Fruit fly (Drosophila melanogaster) whole organism, embryonic: Measurements from ENCODE around the gene Sur-8.

ENCODE experiments used
- CG10147 ChIP-seq: fragments of 200-800 bp; sonication (Bioruptor generic); optimal IDR thresholded peaks from 2 replicates; lab custom pipeline; 2019; ENCODE audit warnings: missing biosample characterization, mild to moderate bottlenecking, missing genetic modification characterization, moderate library complexity
- CG10274 ChIP-seq: fragments of 200-800 bp; sonication (Bioruptor generic); optimal IDR thresholded peaks from 3 replicates; lab custom pipeline; 2017; ENCODE audit warnings: missing biosample characterization, mild to moderate bottlenecking, missing genetic modification characterization
- CG10565 ChIP-seq: fragments of 200-800 bp; sonication (Bioruptor generic); optimal IDR thresholded peaks from 3 replicates; lab custom pipeline; 2016; ENCODE audit warnings: missing biosample characterization, mild to moderate bottlenecking, missing genetic modification characterization
- CG10959 ChIP-seq: fragments of 200-800 bp; sonication (Bioruptor generic); IDR thresholded peaks from 2 replicates; pipeline ENCODE4 v1.3.6; 2022; ENCODE audit warnings: missing biosample characterization, missing genetic modification characterization
- CG13424 ChIP-seq: fragments of 200-800 bp; sonication (Bioruptor generic); optimal IDR thresholded peaks from 2 replicates; lab custom pipeline; 2019; ENCODE audit warnings: missing biosample characterization, mild to moderate bottlenecking, missing genetic modification characterization, moderate library complexity
- CG15479 ChIP-seq: fragments of 200-800 bp; sonication (Bioruptor generic); optimal IDR thresholded peaks from 3 replicates; lab custom pipeline; 2019; ENCODE audit warnings: missing biosample characterization, mild to moderate bottlenecking, missing genetic modification characterization, moderate library complexity
- CG1603 ChIP-seq: fragments of 200-800 bp; sonication (Bioruptor generic); optimal IDR thresholded peaks from 2 replicates; lab custom pipeline; 2019; ENCODE audit warnings: missing biosample characterization, mild to moderate bottlenecking, missing genetic modification characterization, moderate library complexity
- CG17802 ChIP-seq: fragments of 200-800 bp; sonication (Bioruptor generic); optimal IDR thresholded peaks from 2 replicates; lab custom pipeline; 2018; ENCODE audit warnings: missing biosample characterization, mild to moderate bottlenecking, missing genetic modification characterization, moderate library complexity
- CG18262 ChIP-seq: fragments of 200-800 bp; optimal IDR thresholded peaks from 3 replicates; lab custom pipeline; 2019; ENCODE audit warnings: missing biosample characterization, mild to moderate bottlenecking, missing genetic modification characterization, moderate library complexity
- CG2120 ChIP-seq: fragments of 200-800 bp; sonication (Bioruptor generic); optimal IDR thresholded peaks from 3 replicates; lab custom pipeline; 2016; ENCODE audit warnings: missing biosample characterization, missing genetic modification characterization
- CG2129 ChIP-seq: fragments of 200-800 bp; sonication (Bioruptor generic); IDR thresholded peaks from 2 replicates; pipeline ENCODE4 v1.3.6; 2022; ENCODE audit warnings: missing biosample characterization, missing genetic modification characterization; ENCODE audit not compliant: partially characterized antibody
- CG31365 ChIP-seq: fragments of 200-800 bp; sonication (Bioruptor generic); optimal IDR thresholded peaks from 2 replicates; lab custom pipeline; 2018; ENCODE audit warnings: missing biosample characterization, mild to moderate bottlenecking, missing genetic modification characterization
- CG3281 ChIP-seq: fragments of 200-800 bp; sonication (Bioruptor generic); optimal IDR thresholded peaks from 3 replicates; lab custom pipeline; 2017; ENCODE audit warnings: missing biosample characterization, mild to moderate bottlenecking, missing genetic modification characterization
- CG4820 ChIP-seq: fragments of 200-800 bp; sonication (Bioruptor generic); optimal IDR thresholded peaks from 3 replicates; lab custom pipeline; 2016; ENCODE audit warnings: missing biosample characterization, missing genetic modification characterization
- CG6765 ChIP-seq: fragments of 200-800 bp; sonication (Bioruptor generic); optimal IDR thresholded peaks from 3 replicates; lab custom pipeline; 2017; ENCODE audit warnings: missing biosample characterization, mild to moderate bottlenecking, missing genetic modification characterization
- CG8944 ChIP-seq: fragments of 200-800 bp; sonication (Bioruptor generic); optimal IDR thresholded peaks from 3 replicates; lab custom pipeline; 2016; ENCODE audit warnings: missing biosample characterization, missing genetic modification characterization
- CG9797 ChIP-seq: fragments of 200-800 bp; sonication (Bioruptor generic); optimal IDR thresholded peaks from 3 replicates; lab custom pipeline; 2018; ENCODE audit warnings: missing biosample characterization, mild to moderate bottlenecking, missing genetic modification characterization
- Chrac-16 ChIP-seq: fragments of 200-800 bp; sonication (Bioruptor generic); optimal IDR thresholded peaks from 3 replicates; lab custom pipeline; 2016; ENCODE audit warnings: missing biosample characterization, missing genetic modification characterization
- Dek ChIP-seq: fragments of 200-800 bp; sonication (Bioruptor generic); optimal IDR thresholded peaks from 3 replicates; lab custom pipeline; 2019; ENCODE audit warnings: missing biosample characterization, mild to moderate bottlenecking, missing genetic modification characterization, moderate library complexity
- Dfd ChIP-seq, 2 experiments: fragments of >200 bp; optimal IDR thresholded peaks; 2 replicates each; lab custom pipeline; 2017; ENCODE audit warnings: missing biosample characterization in 2 of 2, missing genetic modification characterization in 2 of 2
- Fer3 ChIP-seq: fragments of 200-800 bp; sonication (Bioruptor generic); optimal IDR thresholded peaks from 2 replicates; lab custom pipeline; 2018; ENCODE audit warnings: missing biosample characterization, mild to moderate bottlenecking, missing genetic modification characterization, moderate library complexity
- GATAe ChIP-seq: fragments of 200-800 bp; sonication (Bioruptor generic); conservative IDR thresholded peaks from 2 replicates; pipeline ENCODE4 v1.3.6; 2022; ENCODE audit warnings: missing biosample characterization, missing genetic modification characterization
- HLH54F ChIP-seq: fragments of 200-800 bp; sonication (Bioruptor generic); optimal IDR thresholded peaks from 3 replicates; lab custom pipeline; 2016; ENCODE audit warnings: missing biosample characterization, missing genetic modification characterization
- Hmx ChIP-seq: fragments of 200-800 bp; sonication (Bioruptor generic); optimal IDR thresholded peaks from 2 replicates; lab custom pipeline; 2016; ENCODE audit warnings: missing biosample characterization, missing genetic modification characterization
- Lpt ChIP-seq: fragments of >200 bp; optimal IDR thresholded peaks from 2 replicates; lab custom pipeline; 2018; ENCODE audit warnings: missing biosample characterization, missing genetic modification characterization
- MTF-1 ChIP-seq: fragments of 200-800 bp; sonication (Bioruptor generic); optimal IDR thresholded peaks from 2 replicates; lab custom pipeline; 2018; ENCODE audit warnings: missing biosample characterization, mild to moderate bottlenecking, missing genetic modification characterization, borderline replicate concordance
- Meics ChIP-seq: fragments of 200-800 bp; sonication (Bioruptor generic); optimal IDR thresholded peaks from 2 replicates; lab custom pipeline; 2017; ENCODE audit warnings: missing biosample characterization, mild to moderate bottlenecking, missing genetic modification characterization
- Myb ChIP-seq: fragments of 200-800 bp; sonication (Bioruptor generic); optimal IDR thresholded peaks from 2 replicates; lab custom pipeline; 2016; ENCODE audit warnings: missing biosample characterization, missing genetic modification characterization
- NFAT ChIP-seq: fragments of 200-800 bp; sonication (Bioruptor generic); IDR thresholded peaks from 2 replicates; pipeline ENCODE4 v1.3.6; 2022; ENCODE audit warnings: missing biosample characterization, missing genetic modification characterization
- Nf-YC ChIP-seq: fragments of 200-800 bp; optimal IDR thresholded peaks from 3 replicates; lab custom pipeline; 2019; ENCODE audit warnings: missing biosample characterization, mild to moderate bottlenecking, missing genetic modification characterization, moderate library complexity
- Opbp ChIP-seq: fragments of 200-800 bp; sonication (Bioruptor generic); IDR thresholded peaks from 3 replicates; pipeline ENCODE4 v1.3.6; 2022; ENCODE audit warnings: missing biosample characterization, missing genetic modification characterization; ENCODE audit not compliant: partially characterized antibody
- aop ChIP-seq: fragments of 200-800 bp; sonication (Bioruptor generic); IDR thresholded peaks from 2 replicates; pipeline ENCODE4 v1.3.6; 2022; ENCODE audit warnings: missing biosample characterization, missing genetic modification characterization
- ase ChIP-seq: fragments of 200-800 bp; sonication (Bioruptor generic); IDR thresholded peaks from 3 replicates; pipeline ENCODE4 v1.3.6; 2022; ENCODE audit warnings: missing biosample characterization, missing genetic modification characterization
- cg ChIP-seq: fragments of 200-800 bp; sonication (Bioruptor generic); optimal IDR thresholded peaks from 3 replicates; lab custom pipeline; 2019; ENCODE audit warnings: missing biosample characterization, mild to moderate bottlenecking, missing genetic modification characterization, moderate library complexity
- da ChIP-seq: fragments of 200-800 bp; sonication (Bioruptor generic); optimal IDR thresholded peaks from 2 replicates; lab custom pipeline; 2016; ENCODE audit warnings: missing biosample characterization, missing genetic modification characterization
- en ChIP-seq: fragments of 200-800 bp; sonication (Bioruptor generic); optimal IDR thresholded peaks from 2 replicates; lab custom pipeline; 2016; ENCODE audit warnings: missing biosample characterization, missing genetic modification characterization
- gcm2 ChIP-seq: fragments of 200-800 bp; sonication (Bioruptor generic); optimal IDR thresholded peaks from 2 replicates; lab custom pipeline; 2016; ENCODE audit warnings: missing biosample characterization, missing genetic modification characterization
- gem ChIP-seq: fragments of 200-800 bp; sonication (Bioruptor generic); optimal IDR thresholded peaks from 2 replicates; lab custom pipeline; 2019; ENCODE audit warnings: missing biosample characterization, mild to moderate bottlenecking, missing genetic modification characterization, moderate library complexity
- gsb-n ChIP-seq: fragments of 200-800 bp; sonication (Bioruptor generic); optimal IDR thresholded peaks from 3 replicates; lab custom pipeline; 2018; ENCODE audit warnings: missing biosample characterization, mild to moderate bottlenecking, missing genetic modification characterization
- h ChIP-seq: fragments of >200 bp; optimal IDR thresholded peaks from 2 replicates; lab custom pipeline; 2017
- lab ChIP-seq: fragments of 200-800 bp; sonication (Bioruptor generic); optimal IDR thresholded peaks from 3 replicates; lab custom pipeline; 2017; ENCODE audit warnings: missing biosample characterization, missing genetic modification characterization, mild to moderate bottlenecking, moderate library complexity, missing genetic modification reagents
- lov ChIP-seq, 2 experiments: fragments of 200-800 bp in 1 of 2; fragments of >200 bp in 1 of 2; sonication (Bioruptor generic) in 1 of 2; IDR thresholded peaks in 1 of 2; optimal IDR thresholded peaks in 1 of 2; 2 replicates in 1 of 2; 3 replicates in 1 of 2; pipeline versions ENCODE4 v1.3.6 to Lab custom; 2017 to 2022; ENCODE audit warnings: missing biosample characterization in 1 of 2, missing genetic modification characterization in 1 of 2
- pum ChIP-seq: fragments of 200-800 bp; sonication (Bioruptor generic); optimal IDR thresholded peaks from 2 replicates; lab custom pipeline; 2016; ENCODE audit warnings: missing biosample characterization, missing genetic modification characterization
- repo ChIP-seq: fragments of 200-800 bp; sonication (Bioruptor generic); optimal IDR thresholded peaks from 2 replicates; lab custom pipeline; 2016; ENCODE audit warnings: missing biosample characterization, missing genetic modification characterization
- run ChIP-seq: fragments of 200-800 bp; sonication (Bioruptor generic); optimal IDR thresholded peaks from 3 replicates; lab custom pipeline; 2018; ENCODE audit warnings: missing biosample characterization, mild to moderate bottlenecking, missing genetic modification characterization
- sens ChIP-seq: fragments of 200-800 bp; sonication (Bioruptor generic); peaks from one replicate; lab custom pipeline; 2016; ENCODE audit warnings: missing biosample characterization, missing genetic modification characterization
- slbo ChIP-seq: fragments of 200-800 bp; sonication (Bioruptor generic); IDR thresholded peaks from 2 replicates; pipeline ENCODE4 v1.3.6; 2022; ENCODE audit warnings: missing biosample characterization, missing genetic modification characterization
- tap ChIP-seq: fragments of 200-800 bp; optimal IDR thresholded peaks from 3 replicates; lab custom pipeline; 2019; ENCODE audit warnings: missing biosample characterization, mild to moderate bottlenecking, missing genetic modification characterization, moderate library complexity
- wdn ChIP-seq: fragments of 200-800 bp; sonication (Bioruptor generic); IDR thresholded peaks from 2 replicates; pipeline ENCODE4 v1.3.6; 2022; ENCODE audit warnings: missing biosample characterization, missing genetic modification characterization

Sur-8 gene

DNA sequence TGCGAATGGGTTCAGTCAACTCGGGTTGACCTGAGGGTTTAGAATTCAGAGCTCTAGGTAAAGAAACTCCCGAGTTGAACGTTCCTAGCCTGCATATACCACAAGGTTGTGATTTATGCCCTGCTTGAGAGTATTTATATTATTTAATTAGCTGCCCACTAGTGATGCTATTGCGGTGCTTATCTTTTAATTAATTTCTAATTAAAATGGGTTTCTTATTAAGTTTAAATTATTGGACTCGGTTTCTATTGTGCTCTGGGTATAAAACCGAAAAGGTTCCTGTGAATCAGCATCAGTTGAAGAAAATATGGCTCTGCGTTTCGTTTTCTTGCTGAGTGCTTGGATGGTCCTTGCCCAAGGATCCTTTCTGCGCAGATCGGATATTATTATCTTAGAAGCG is 13.1 kb upstream of the Sur-8 start, which contains the start of gene CG5866:
Gene CG5866, plus strand, starts transcription at position 301 of the 400 bp plus-strand sequence.
- TF ChIP-seq CG31365 = no peak
- TF ChIP-seq Dek = no peak
- TF ChIP-seq Meics (GFP tag; lab: Kevin White, UChicago) = no peak
- TF ChIP-seq Lpt = no peak
- TF ChIP-seq CG17802 = no peak
- no peak for TF ChIP-seq en (GFP tag; lab: Kevin White, UChicago)
- no peak for TF ChIP-seq GATAe (GFP tag; lab: Robert Waterston, UW)
- no peak for TF ChIP-seq gcm2 (GFP tag; lab: Kevin White, UChicago)
- no peak for TF ChIP-seq Chrac-16 (GFP tag; lab: Kevin White, UChicago)
- no peak for TF ChIP-seq pum (GFP tag; lab: Kevin White, UChicago)
- TF ChIP-seq aop (GFP tag; lab: Robert Waterston, UW) = no peak
- TF ChIP-seq CG2129 (GFP tag; lab: Robert Waterston, UW) = no peak
- TF ChIP-seq CG13424 (tag; lab: Kevin White, UChicago) = no peak
- TF ChIP-seq CG1603 = no peak
- no peak for TF ChIP-seq Opbp (GFP tag; lab: Robert Waterston, UW)
- no peak for TF ChIP-seq h (lab: Kevin White, UChicago)
- no peak for TF ChIP-seq CG10147
- no peak for TF ChIP-seq Myb (GFP tag; lab: Kevin White, UChicago)
- TF ChIP-seq CG8944 = no peak
- no peak for TF ChIP-seq repo (GFP tag; lab: Kevin White, UChicago)

DNA sequence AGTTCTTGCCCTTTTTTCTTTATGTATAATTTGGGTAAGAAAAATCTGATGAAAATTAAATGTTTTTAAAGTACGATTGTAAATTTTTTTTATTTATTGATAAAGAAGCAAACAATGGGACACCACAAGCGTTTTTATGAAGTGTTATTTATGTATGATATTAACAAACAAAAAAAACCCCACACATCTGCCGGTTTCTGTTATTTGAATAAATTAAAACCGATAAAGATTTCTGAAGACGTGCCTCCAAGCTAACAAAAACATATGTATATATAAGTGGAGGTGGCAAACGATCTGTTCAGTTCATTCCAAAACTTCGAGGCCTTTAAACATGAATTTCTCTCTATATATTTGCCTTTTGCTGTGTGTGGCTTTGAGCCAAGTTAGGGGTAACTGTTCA is 11.3 kb upstream of the Sur-8 start, which contains the start of gene CG42822:
Gene CG42822, plus strand, starts transcription at position 301 of the 400 bp plus-strand sequence.
- TF ChIP-seq slbo (GFP tag; lab: Robert Waterston, UW) = no peak
- TF ChIP-seq CG15479 (GFP tag; lab: Kevin White, UChicago) = no peak
- no peak for TF ChIP-seq wdn (GFP tag; lab: Robert Waterston, UW)
- no peak for TF ChIP-seq CG10565
- TF ChIP-seq CG9797 (GFP tag; lab: Kevin White, UChicago) = no peak
- TF ChIP-seq Dfd (GFP tag; optimal IDR thresholded peaks at IDR 0.05; lab: Kevin White, UChicago) = no peak
- TF ChIP-seq NFAT = no peak

DNA sequence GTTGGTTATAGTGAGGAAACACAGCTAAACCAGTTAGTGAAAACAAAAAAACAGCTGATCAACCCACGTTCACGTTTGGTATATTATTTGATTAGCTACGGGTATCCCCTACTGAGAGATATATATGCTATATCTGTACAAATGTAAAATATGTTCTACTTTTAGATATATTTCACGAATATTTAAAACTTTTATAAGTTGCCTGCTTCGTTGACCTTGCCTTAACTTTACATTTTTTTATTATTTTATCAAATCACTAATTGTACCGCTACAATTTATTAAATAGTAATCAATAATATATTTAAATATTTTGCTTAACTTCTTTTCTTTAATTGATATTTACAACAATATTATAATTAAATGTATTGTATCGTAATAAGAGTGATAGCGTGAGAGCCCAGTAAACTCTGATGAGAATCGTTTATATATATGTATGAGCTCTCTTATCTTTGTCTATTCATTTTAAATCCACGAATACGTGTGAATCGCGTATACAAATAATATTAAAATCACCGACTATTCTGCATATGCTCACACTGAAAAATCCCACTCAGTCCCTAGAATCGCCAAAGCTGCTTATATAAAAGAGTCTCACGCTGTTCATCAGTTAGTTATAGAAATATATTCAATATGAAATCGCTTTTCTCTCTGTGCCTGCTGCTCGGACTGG is 10.3 kb upstream of the Sur-8 start, which contains the start of gene CG42821:
Gene CG42821, plus strand, starts transcription at position 620 of the 670 bp plus-strand sequence.
- TF ChIP-seq gem (tag; lab: Kevin White, UChicago) = peak; percentile 51
- no peak for TF ChIP-seq lov (optimal IDR thresholded peaks at IDR 0.05; lab: Kevin White, UChicago)
- TF ChIP-seq lov (GFP tag; IDR thresholded peaks at IDR 0.05; lab: Robert Waterston, UW) = no peak
- no peak for TF ChIP-seq CG4820 (GFP tag; lab: Kevin White, UChicago)
- peak; percentile 11 for TF ChIP-seq gsb-n (tag; lab: Kevin White, UChicago)
- TF ChIP-seq CG10274 = peak; percentile 78
- TF ChIP-seq sens (GFP tag; lab: Kevin White, UChicago) = peak; percentile 22
- no peak for TF ChIP-seq Nf-YC (tag; lab: Kevin White, UChicago)
- TF ChIP-seq cg (GFP tag; lab: Kevin White, UChicago) = no peak
- TF ChIP-seq da (GFP tag; lab: Kevin White, UChicago) = no peak
- TF ChIP-seq MTF-1 = no peak
- TF ChIP-seq run (tag; lab: Kevin White, UChicago) = no peak
- TF ChIP-seq CG6765 (GFP tag; lab: Kevin White, UChicago) = no peak
- TF ChIP-seq CG2120 (GFP tag; lab: Kevin White, UChicago) = peak; percentile 10
- no peak for TF ChIP-seq CG18262 (tag; lab: Kevin White, UChicago)
- no peak for TF ChIP-seq tap (tag; lab: Kevin White, UChicago)
- peak; percentile 21 for TF ChIP-seq CG3281 (GFP tag; lab: Kevin White, UChicago)
- no peak for TF ChIP-seq CG10959
- TF ChIP-seq Hmx (GFP tag; lab: Kevin White, UChicago) = no peak
- no peak for TF ChIP-seq HLH54F (GFP tag; lab: Kevin White, UChicago)
- peak; percentile 74 for TF ChIP-seq CG10147
- peak; percentile 32 for TF ChIP-seq Fer3
- TF ChIP-seq ase (GFP tag; lab: Robert Waterston, UW) = no peak
- no peak for TF ChIP-seq lab (GFP tag; lab: Kevin White, UChicago)
